Worm (Caenorhabditis elegans) whole organism, L3 larva: ENCODE results near the gene nhr-133.
A peak's percentile ranks its signal among the peaks of the same experiment; 100 is the strongest.

Source experiments
- R02D3.7 ChIP-seq: fragments of 150-350 bp; optimal IDR thresholded peaks from 2 replicates; lab custom pipeline; 2014; ENCODE audit warnings: missing biosample characterization, missing genetic modification characterization
- ama-1 ChIP-seq: fragments of 150-350 bp; optimal IDR thresholded peaks from 2 replicates; lab custom pipeline; 2018
- ceh-28 ChIP-seq: fragments of 150-350 bp; optimal IDR thresholded peaks from 2 replicates; lab custom pipeline; 2014; ENCODE audit warnings: missing biosample characterization, missing genetic modification reagents, missing genetic modification characterization
- ceh-9 ChIP-seq: sonication (generic microtip); optimal IDR thresholded peaks from 2 replicates; lab custom pipeline; 2018; ENCODE audit warnings: missing biosample characterization, missing genetic modification characterization
- egl-5 ChIP-seq: fragments of 150-350 bp; optimal IDR thresholded peaks from 2 replicates; lab custom pipeline; 2017; ENCODE audit warnings: missing biosample characterization, missing genetic modification reagents, missing genetic modification characterization, inconsistent platforms
- elt-2 ChIP-seq: sonication (generic microtip); optimal IDR thresholded peaks from 2 replicates; lab custom pipeline; 2016; ENCODE audit warnings: missing genetic modification reagents, mild to moderate bottlenecking, missing genetic modification characterization, missing compliant biosample characterization
- elt-3 ChIP-seq, 3 experiments: fragments of 150-350 bp in 1 of 3; sonication (generic microtip) in 2 of 3; optimal IDR thresholded peaks; 2 replicates in 2 of 3; 4 replicates in 1 of 3; lab custom pipeline; 2014 to 2017; ENCODE audit warnings: missing biosample characterization in 3 of 3, missing genetic modification characterization in 3 of 3
- fkh-10 ChIP-seq: sonication (generic microtip); optimal IDR thresholded peaks from 2 replicates; lab custom pipeline; 2017; ENCODE audit warnings: missing biosample characterization, missing genetic modification reagents, missing genetic modification characterization
- fkh-2 ChIP-seq: fragments of 150-350 bp; optimal IDR thresholded peaks from 2 replicates; lab custom pipeline; 2014; ENCODE audit warnings: missing biosample characterization, missing genetic modification reagents, missing genetic modification characterization
- hmg-11 ChIP-seq: sonication (generic microtip); optimal IDR thresholded peaks from 2 replicates; lab custom pipeline; 2016; ENCODE audit warnings: missing genetic modification characterization, missing compliant biosample characterization
- lin-15B ChIP-seq: fragments of 150-350 bp; optimal IDR thresholded peaks from 2 replicates; lab custom pipeline; 2014; ENCODE audit warnings: missing biosample characterization, missing genetic modification characterization
- mdl-1 ChIP-seq: fragments of 150-350 bp; optimal IDR thresholded peaks from 2 replicates; lab custom pipeline; 2014; ENCODE audit warnings: missing biosample characterization, missing genetic modification characterization
- mml-1 ChIP-seq: fragments of 150-350 bp; sonication (generic microtip); optimal IDR thresholded peaks from 3 replicates; lab custom pipeline; 2014; ENCODE audit warnings: missing biosample characterization, missing genetic modification characterization
- nfya-1 ChIP-seq: sonication (generic microtip); optimal IDR thresholded peaks from 2 replicates; lab custom pipeline; 2017; ENCODE audit warnings: missing genetic modification characterization, mild to moderate bottlenecking, missing compliant biosample characterization, antibody characterized with exemption, moderate library complexity; ENCODE audit not compliant: insufficient read depth
- nhr-11 ChIP-seq: fragments of 150-350 bp; optimal IDR thresholded peaks from 2 replicates; lab custom pipeline; 2014; ENCODE audit warnings: missing biosample characterization, missing genetic modification characterization
- nhr-12 ChIP-seq: fragments of 150-350 bp; optimal IDR thresholded peaks from 2 replicates; lab custom pipeline; 2014; ENCODE audit warnings: missing biosample characterization, missing genetic modification characterization
- nhr-23 ChIP-seq: fragments of 150-350 bp; optimal IDR thresholded peaks from 2 replicates; lab custom pipeline; 2014; ENCODE audit warnings: missing biosample characterization, missing genetic modification reagents, missing genetic modification characterization
- nhr-237 ChIP-seq: fragments of 150-350 bp; optimal IDR thresholded peaks from 2 replicates; lab custom pipeline; 2014; ENCODE audit warnings: missing biosample characterization, missing genetic modification characterization
- nhr-28 ChIP-seq: fragments of 150-350 bp; optimal IDR thresholded peaks from 2 replicates; lab custom pipeline; 2014; ENCODE audit warnings: missing biosample characterization, missing genetic modification characterization
- nhr-76 ChIP-seq: fragments of 150-350 bp; sonication (generic microtip); optimal IDR thresholded peaks from 5 replicates; lab custom pipeline; 2014; ENCODE audit warnings: missing biosample characterization, missing genetic modification characterization
- nhr-77 ChIP-seq: fragments of 150-350 bp; optimal IDR thresholded peaks from 2 replicates; lab custom pipeline; 2014; ENCODE audit warnings: missing biosample characterization, missing genetic modification characterization
- pha-4 ChIP-seq: fragments of 150-350 bp; optimal IDR thresholded peaks from 2 replicates; lab custom pipeline; 2014; ENCODE audit warnings: missing biosample characterization, missing genetic modification reagents, missing genetic modification characterization
- pqm-1 ChIP-seq: fragments of 150-350 bp; optimal IDR thresholded peaks from 2 replicates; lab custom pipeline; 2017; ENCODE audit warnings: missing biosample characterization, missing genetic modification characterization, inconsistent platforms
- skn-1 ChIP-seq: fragments of 150-350 bp; optimal IDR thresholded peaks from 2 replicates; lab custom pipeline; 2014; ENCODE audit warnings: missing biosample characterization, missing genetic modification characterization
- snpc-4 ChIP-seq: fragments of 150-350 bp; optimal IDR thresholded peaks from 2 replicates; lab custom pipeline; 2014; ENCODE audit warnings: missing biosample characterization, missing genetic modification characterization
- unc-62 ChIP-seq: fragments of 150-350 bp; sonication (generic microtip); optimal IDR thresholded peaks from 4 replicates; lab custom pipeline; 2014; ENCODE audit warnings: missing biosample characterization, missing genetic modification reagents, missing genetic modification characterization
- zag-1 ChIP-seq: fragments of 150-350 bp; optimal IDR thresholded peaks from 2 replicates; lab custom pipeline; 2014; ENCODE audit warnings: missing biosample characterization, missing genetic modification characterization
- ztf-11 ChIP-seq: fragments of 150-350 bp; optimal IDR thresholded peaks from 2 replicates; lab custom pipeline; 2014; ENCODE audit warnings: missing biosample characterization, missing genetic modification characterization

nhr-133 gene

ce11 chrV:2211936-2212335, at the start of gene nhr-133:
Gene nhr-133 (minus strand): TSS chrV:2212118.
- TF ChIP-seq mdl-1 (tag; lab: Kevin White, UChicago) (no peak), elt-2 (tag; lab: Kevin White, UChicago) (peak; percentile 38), pha-4 (peak; percentile 73), elt-3 (tag; optimal IDR thresholded peaks at IDR 0.05; lab: Kevin White, UChicago) (no peak), ama-1 (no peak), nhr-77 (no peak), unc-62 (no peak), nhr-12 (tag; lab: Kevin White, UChicago) (no peak), pqm-1 (tag; lab: Kevin White, UChicago) (no peak), fkh-2 (tag; lab: Kevin White, UChicago) (no peak), nhr-76 (tag; lab: Kevin White, UChicago) (no peak)

ce11 chrV:2260660-2261059, 48.7 kb upstream of the nhr-133 start, which contains the start of gene F41B5.12:
Gene F41B5.12 (plus strand): TSS chrV:2260960.
- TF ChIP-seq elt-2 (tag; lab: Kevin White, UChicago) (no peak), egl-5 (tag; lab: Kevin White, UChicago) (no peak), nhr-28 (tag; lab: Kevin White, UChicago) (no peak), nhr-11 (tag; lab: Kevin White, UChicago) (no peak), lin-15B (tag; lab: Kevin White, UChicago) (no peak), nhr-76 (tag; lab: Kevin White, UChicago) (no peak), nhr-237 (tag; lab: Kevin White, UChicago) (no peak), nhr-23 (tag; lab: Kevin White, UChicago) (no peak), ceh-28 (tag; lab: Kevin White, UChicago) (no peak), fkh-2 (tag; lab: Kevin White, UChicago) (no peak), R02D3.7 (tag; lab: Kevin White, UChicago) (no peak)

DNA sequence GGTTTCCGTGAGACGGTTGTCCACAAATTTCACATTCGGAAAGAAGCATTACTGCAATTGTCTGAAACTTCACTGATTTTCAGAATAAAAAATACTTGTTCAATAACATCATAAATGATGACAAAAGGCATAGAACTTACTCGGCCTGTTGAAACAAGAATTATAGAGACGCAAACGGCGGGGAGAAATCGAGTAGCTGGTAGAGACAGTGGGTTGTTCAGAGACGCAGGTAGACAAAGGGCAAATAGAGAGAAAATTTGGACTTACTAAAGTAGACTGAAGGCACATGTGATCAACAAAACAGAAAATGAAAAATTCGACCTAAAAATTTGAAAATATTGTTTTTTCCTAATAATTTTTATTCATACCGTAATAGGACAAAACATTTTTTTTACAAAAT, 47.8 kb upstream of the nhr-133 start, which contains the start of gene nhr-182:
TSS of gene nhr-182 (minus strand) at position 178 of the 400 bp plus-strand sequence.
- TF ChIP-seq pha-4 (peak; percentile 83), nfya-1 (tag; lab: Kevin White, UChicago) (peak; percentile 16), elt-2 (tag; lab: Kevin White, UChicago) (peak; percentile 28), nhr-237 (tag; lab: Kevin White, UChicago) (no peak), skn-1 (tag; lab: Kevin White, UChicago) (peak; percentile 89), elt-3 (tag; optimal IDR thresholded peaks at IDR 0.05; lab: Kevin White, UChicago) (no peak), nhr-28 (tag; lab: Kevin White, UChicago) (no peak), nhr-23 (tag; lab: Kevin White, UChicago) (peak; percentile 3)

- peak; percentile 15 for TF ChIP-seq hmg-11
- TF ChIP-seq, all 47 proteins: peak for 1; not testable (repeated sequence) for 46
These were observed 43.3 kb upstream of the nhr-133 start, which contains the start of gene F41B5.1 for ce11 chrV:2255191-2255590. Gene F41B5.1 (plus strand): TSS chrV:2255533.

DNA sequence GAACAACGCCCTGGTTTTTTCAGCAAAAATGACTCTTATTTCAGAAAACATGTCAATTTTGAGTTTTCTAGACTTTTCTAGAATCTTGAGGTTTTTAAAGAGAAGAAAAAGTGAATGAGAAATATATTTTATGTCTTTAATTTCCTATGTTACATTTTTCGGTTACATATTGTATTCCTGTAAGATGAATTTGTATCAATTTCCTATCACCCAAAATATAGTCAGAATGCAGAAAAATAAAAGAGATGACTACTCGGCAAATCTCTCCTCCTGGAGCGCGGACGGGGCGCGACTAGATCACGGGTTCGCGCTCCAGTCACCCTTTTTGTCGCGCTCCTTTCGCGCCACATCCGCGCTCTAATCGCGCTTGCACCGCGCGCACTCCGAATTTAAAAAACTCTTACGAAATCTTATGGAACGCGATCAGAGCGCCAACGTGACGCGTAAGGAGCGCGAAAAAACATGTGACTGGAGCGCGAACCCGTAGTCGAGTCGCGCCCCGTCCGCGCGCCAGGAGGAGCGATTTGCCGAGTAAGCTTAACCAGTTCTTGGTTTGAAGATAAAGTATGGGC, 42.7 kb upstream of the nhr-133 start, which contains the start of gene str-253:
TSS of gene str-253 (minus strand) at position 51 of the 572 bp plus-strand sequence.
- TF ChIP-seq nhr-12 (tag; lab: Kevin White, UChicago) (no peak), ceh-28 (tag; lab: Kevin White, UChicago) (no peak), nhr-237 (tag; lab: Kevin White, UChicago) (no peak), ceh-9 (tag; lab: Kevin White, UChicago) (no peak), mml-1 (tag; lab: Kevin White, UChicago) (no peak), snpc-4 (tag; lab: Kevin White, UChicago) (no peak)

ce11 chrV:2251774-2252173, 39.9 kb upstream of the nhr-133 start:
- no peak for TF ChIP-seq fkh-10 (GFP tag; lab: Kevin White, UChicago)
- no peak for TF ChIP-seq ztf-11
- TF ChIP-seq elt-2 (tag; lab: Kevin White, UChicago): peak; percentile 55
- TF ChIP-seq zag-1 (tag; lab: Kevin White, UChicago): no peak
- peak; percentile 13 for TF ChIP-seq pqm-1 (tag; lab: Kevin White, UChicago)
